Worm (Caenorhabditis elegans): ENCODE results near the gene droe-4.
"Not testable (repeated sequence)": the region's sequence is repeated elsewhere in the genome, so short reads cannot be mapped to it uniquely, and the experiment has no call there.

droe-4 gene

DNA sequence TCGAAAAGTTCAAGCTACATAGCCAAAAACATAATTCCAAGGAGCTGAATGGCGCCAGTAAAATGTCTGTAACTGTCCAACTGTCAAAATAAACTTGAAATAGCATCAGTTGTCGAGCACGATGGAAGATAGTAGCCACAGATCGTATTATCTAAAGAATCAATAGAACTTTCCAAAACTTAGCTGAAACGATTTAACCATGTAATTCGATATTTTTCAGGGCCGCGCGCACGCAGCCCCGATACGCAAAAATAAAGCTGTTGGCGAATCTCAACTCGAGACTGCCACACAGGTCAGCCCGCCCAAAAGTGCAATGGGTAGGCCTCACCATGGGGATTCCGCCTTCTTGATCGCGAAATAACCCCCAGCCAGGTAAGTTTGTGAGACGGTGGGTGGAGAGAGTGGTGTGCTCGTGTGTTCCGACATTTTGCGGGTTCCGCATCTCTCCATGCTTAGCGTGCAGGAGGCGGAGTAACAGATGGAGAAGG, 35.8 kb downstream of the droe-4 start (continued):
- TF ChIP-seq ces-1 (GFP tag; optimal IDR thresholded peaks at IDR 0.05) (no peak), R02D3.7 (tag; optimal IDR thresholded peaks at IDR 0.05) (no peak), Y75B8A.6 (GFP tag; IDR thresholded peaks at IDR 0.05) (no peak), dpl-1 (GFP tag; optimal IDR thresholded peaks at IDR 0.05) (no peak)

DNA sequence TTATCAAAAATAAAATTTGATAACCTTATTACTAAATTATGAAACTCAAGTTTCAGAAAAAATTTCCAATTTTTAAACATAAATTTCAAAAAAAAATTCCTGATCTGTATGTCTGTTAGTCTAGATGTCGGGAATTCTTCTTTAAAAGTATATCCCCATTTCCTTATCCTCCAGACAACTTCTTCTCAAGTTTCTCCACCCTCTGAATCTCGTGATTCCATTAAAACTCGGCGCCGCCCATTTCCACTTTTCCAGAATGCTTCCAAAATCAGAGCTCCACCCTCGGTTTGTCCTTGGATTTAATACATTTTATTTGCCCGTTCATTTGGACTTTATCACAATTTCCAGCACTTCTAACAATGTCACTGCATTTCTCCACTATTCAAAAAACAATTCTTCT, 41.2 kb downstream of the droe-4 start, which contains the start of gene ins-10:
TSS of gene ins-10 (plus strand) at position 301 of the 400 bp plus-strand sequence.
- no peak for TF ChIP-seq mxl-3 (GFP tag; optimal IDR thresholded peaks at IDR 0.05)
- no peak for TF ChIP-seq jun-1 (tag; optimal IDR thresholded peaks at IDR 0.05)
- no peak for TF ChIP-seq ceh-28 (tag; optimal IDR thresholded peaks at IDR 0.05)
- TF ChIP-seq snpc-1.2 (GFP tag; IDR thresholded peaks at IDR 0.05) = no peak
- TF ChIP-seq nhr-48 (tag; optimal IDR thresholded peaks at IDR 0.05) = no peak
- no peak for TF ChIP-seq ZK337.2 (GFP tag; IDR thresholded peaks at IDR 0.05)
- TF ChIP-seq ceh-20 (GFP tag; IDR thresholded peaks at IDR 0.05) = no peak
- TF ChIP-seq T20F7.1 (GFP tag; optimal IDR thresholded peaks at IDR 0.05) = no peak
- no peak for TF ChIP-seq skn-1 (tag; optimal IDR thresholded peaks at IDR 0.05)
- no peak for TF ChIP-seq nhr-11 (tag; optimal IDR thresholded peaks at IDR 0.05)
- TF ChIP-seq nhr-6 (tag; optimal IDR thresholded peaks at IDR 0.05) = no peak
- TF ChIP-seq fkh-10 (GFP tag; optimal IDR thresholded peaks at IDR 0.05) = no peak

DNA sequence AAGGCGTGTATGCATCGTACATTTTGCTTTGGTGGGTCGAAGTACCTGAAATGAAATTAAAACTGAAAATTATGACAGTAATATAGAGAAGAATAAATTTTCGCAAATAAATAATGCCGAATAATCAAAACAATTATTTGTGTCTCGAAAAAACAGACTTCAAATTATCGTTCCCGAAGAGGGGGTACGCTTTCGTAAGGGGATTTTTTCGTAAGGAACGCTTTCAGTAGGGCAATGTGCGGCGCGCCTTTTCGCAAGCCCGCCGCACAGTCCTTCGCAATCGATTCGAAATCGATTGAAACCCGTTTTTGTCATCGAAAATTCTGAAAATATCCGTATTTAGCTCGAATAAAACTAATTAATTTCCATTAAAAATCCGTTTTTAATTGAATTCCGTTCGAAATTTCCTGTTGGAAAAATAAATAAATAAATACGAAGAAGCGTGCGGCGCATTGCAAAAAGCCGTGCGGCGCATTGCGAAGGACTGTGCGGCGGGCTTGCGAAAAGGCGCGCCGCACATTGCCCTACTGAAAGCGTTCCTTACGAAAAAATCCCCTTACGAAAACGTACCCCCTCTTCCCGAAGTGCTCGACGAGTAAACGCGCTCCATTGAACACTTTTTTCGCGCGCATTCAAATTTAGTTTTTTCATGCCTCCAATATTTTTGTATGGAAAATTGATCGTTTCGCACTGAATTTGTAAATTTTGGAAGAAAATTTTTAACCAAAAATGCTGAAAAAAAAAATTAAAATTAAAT, 46.0 kb downstream of the droe-4 start, which contains the start of gene vps-39:
TSS of gene vps-39 (minus strand) at position 51 of the 757 bp plus-strand sequence.
- TF ChIP-seq saeg-2 (GFP tag; IDR thresholded peaks at IDR 0.05) = peak; percentile 92
- TF ChIP-seq hlh-11 (tag; optimal IDR thresholded peaks at IDR 0.05) = peak; percentile 54
- TF ChIP-seq mep-1 (tag; optimal IDR thresholded peaks at IDR 0.05) = peak; percentile 51
- peak; percentile 43 for TF ChIP-seq unc-130 (GFP tag; optimal IDR thresholded peaks at IDR 0.05)
- peak; percentile 17 for TF ChIP-seq lin-15B (tag; optimal IDR thresholded peaks at IDR 0.05)
- TF ChIP-seq php-3 (GFP tag; IDR thresholded peaks at IDR 0.05) = peak; percentile 86
- peak; percentile 72; the same call in 1 of the 2 replicates for TF ChIP-seq nhr-41 (GFP tag; IDR thresholded peaks at IDR 0.05)
- peak; percentile 86 for TF ChIP-seq Y48G9A.11 (GFP tag; IDR thresholded peaks at IDR 0.05)
- 0 out of 2 replicates have a peak, but pooled peaks have one; percentile 42 for TF ChIP-seq tag-97 (GFP tag; IDR thresholded peaks at IDR 0.05)
- TF ChIP-seq duxl-1 (tag; optimal IDR thresholded peaks at IDR 0.05; ENCODE audit: poor library complexity) = peak; percentile 47
- TF ChIP-seq F44E2.7 (GFP tag; IDR thresholded peaks at IDR 0.05) = peak; percentile 66; the same call in 1 of the 2 replicates
- TF ChIP-seq Y75B8A.6 (GFP tag; IDR thresholded peaks at IDR 0.05) = 0 out of 2 replicates have a peak, but pooled peaks have one; percentile 54
- peak; percentile 99 for TF ChIP-seq lin-38 (GFP tag; IDR thresholded peaks at IDR 0.05)
- TF ChIP-seq madf-9 (GFP tag; conservative IDR thresholded peaks at IDR 0.05) = peak; percentile 87
- TF ChIP-seq ZK337.2 (GFP tag; IDR thresholded peaks at IDR 0.05) = 0 out of 2 replicates have a peak, but pooled peaks have one; percentile 67
- TF ChIP-seq Y105C5A.15 (GFP tag; IDR thresholded peaks at IDR 0.05) = peak; percentile 67; the same call in 1 of the 2 replicates
- TF ChIP-seq pha-4 (GFP tag; IDR thresholded peaks at IDR 0.05) = peak; percentile 86
- not testable (repeated sequence) for TF ChIP-seq pha-4 (tag; optimal IDR thresholded peaks at IDR 0.05)
- TF ChIP-seq snpc-1.2 (GFP tag; IDR thresholded peaks at IDR 0.05) = peak; percentile 90
- TF ChIP-seq zfp-3 (GFP tag; conservative IDR thresholded peaks at IDR 0.05) = peak; percentile 90
- TF ChIP-seq daf-8 (GFP tag; IDR thresholded peaks at IDR 0.05) = peak; percentile 71; the same call in 1 of the 2 replicates
- peak; percentile 32 for TF ChIP-seq F37D6.2 (tag; optimal IDR thresholded peaks at IDR 0.05)
- 0 out of 4 replicates have a peak, but pooled peaks of 1 of the 2 experiments have one; percentile 32 for TF ChIP-seq madf-5 (GFP tag; IDR thresholded peaks at IDR 0.05)
- TF ChIP-seq ceh-20 (GFP tag; IDR thresholded peaks at IDR 0.05) = peak; percentile 96
- TF ChIP-seq nhr-42 (GFP tag; IDR thresholded peaks at IDR 0.05) = peak; percentile 95
- peak; percentile 95 for TF ChIP-seq vab-7 (GFP tag; IDR thresholded peaks at IDR 0.05)
- peak; percentile 93 for TF ChIP-seq dmd-9 (GFP tag; IDR thresholded peaks at IDR 0.05)
- peak; percentile 96 for TF ChIP-seq T26A8.4 (GFP tag; IDR thresholded peaks at IDR 0.05)
- TF ChIP-seq nhr-102 (tag; optimal IDR thresholded peaks at IDR 0.05) = peak; percentile 45
- 0 out of 2 replicates have a peak, but pooled peaks have one; percentile 51 for TF ChIP-seq lim-7 (GFP tag; IDR thresholded peaks at IDR 0.05)
- peak; percentile 87 for TF ChIP-seq set-16 (GFP tag; IDR thresholded peaks at IDR 0.05)
- TF ChIP-seq tra-1 (GFP tag; IDR thresholded peaks at IDR 0.05) = peak; percentile 76; the same call in 1 of the 2 replicates
- TF ChIP-seq mdt-29 (GFP tag; IDR thresholded peaks at IDR 0.05) = peak; percentile 83

All from whole organism, L4 larva.